Fruit fly (Drosophila melanogaster) whole organism, pupa: Measurements from ENCODE around the gene snf.
A peak's percentile ranks its signal among the peaks of the same experiment; 100 is the strongest.

Experiments
- CG10348 ChIP-seq: fragments of 200-800 bp; sonication (Bioruptor generic); IDR thresholded peaks from 2 replicates; pipeline ENCODE4 v1.3.6; 2022; ENCODE audit warnings: missing biosample characterization, missing genetic modification characterization
- CG12605 ChIP-seq: fragments of 200-800 bp; sonication (Bioruptor generic); IDR thresholded peaks from 2 replicates; pipeline ENCODE4 v1.3.6; 2022; ENCODE audit warnings: missing biosample characterization, missing genetic modification characterization
- CG13204 ChIP-seq: fragments of 200-800 bp; sonication (Bioruptor generic); optimal IDR thresholded peaks from 2 replicates; lab custom pipeline; 2018; ENCODE audit warnings: missing biosample characterization, mild to moderate bottlenecking, missing genetic modification characterization, moderate library complexity
- CG14655 ChIP-seq: fragments of 200-800 bp; sonication (Bioruptor generic); optimal IDR thresholded peaks from 3 replicates; lab custom pipeline; 2017; ENCODE audit warnings: mild to moderate bottlenecking, missing biosample characterization, missing genetic modification reagents, missing genetic modification characterization
- CG15710 ChIP-seq: fragments of 200-800 bp; sonication (Bioruptor generic); optimal IDR thresholded peaks from 2 replicates; lab custom pipeline; 2018; ENCODE audit warnings: missing biosample characterization, mild to moderate bottlenecking, missing genetic modification characterization, moderate library complexity
- CG17806 ChIP-seq: fragments of 200-800 bp; sonication (Bioruptor generic); optimal IDR thresholded peaks from 2 replicates; lab custom pipeline; 2018; ENCODE audit warnings: missing biosample characterization, mild to moderate bottlenecking, missing genetic modification characterization, moderate library complexity
- CG32121 ChIP-seq: fragments of 200-800 bp; sonication (Bioruptor generic); IDR thresholded peaks from 2 replicates; pipeline ENCODE4 v1.3.6; 2022; ENCODE audit warnings: missing biosample characterization, missing genetic modification characterization
- CG34367 ChIP-seq: fragments of 200-800 bp; sonication (Bioruptor generic); optimal IDR thresholded peaks from 2 replicates; lab custom pipeline; 2018; ENCODE audit warnings: missing biosample characterization, mild to moderate bottlenecking, missing genetic modification characterization
- CG4496 ChIP-seq: fragments of 200-800 bp; sonication (Bioruptor generic); IDR thresholded peaks from 3 replicates; pipeline ENCODE4 v1.3.6; 2022; ENCODE audit warnings: missing biosample characterization, missing genetic modification characterization
- CG8159 ChIP-seq: fragments of 200-800 bp; sonication (Bioruptor generic); optimal IDR thresholded peaks from 3 replicates; lab custom pipeline; 2018; ENCODE audit warnings: missing biosample characterization, mild to moderate bottlenecking, missing genetic modification characterization, moderate library complexity
- CG8301 ChIP-seq: fragments of 200-800 bp; sonication (Bioruptor generic); optimal IDR thresholded peaks from 2 replicates; lab custom pipeline; 2018; ENCODE audit warnings: missing biosample characterization, mild to moderate bottlenecking, missing genetic modification characterization
- CG9948 ChIP-seq: fragments of 200-800 bp; sonication (Bioruptor generic); optimal IDR thresholded peaks from 2 replicates; lab custom pipeline; 2018; ENCODE audit warnings: missing biosample characterization, mild to moderate bottlenecking, missing genetic modification characterization, moderate library complexity
- D1 ChIP-seq: fragments of 200-800 bp; sonication (Bioruptor generic); optimal IDR thresholded peaks from 2 replicates; lab custom pipeline; 2018; ENCODE audit warnings: missing biosample characterization, mild to moderate bottlenecking, missing genetic modification characterization, moderate library complexity
- EcR ChIP-seq: fragments of 200-800 bp; sonication (Bioruptor generic); optimal IDR thresholded peaks from 3 replicates; lab custom pipeline; 2019; ENCODE audit warnings: missing biosample characterization, missing genetic modification characterization, mild to moderate bottlenecking, moderate library complexity, missing genetic modification reagents
- Ets98B ChIP-seq: fragments of 200-800 bp; sonication (Bioruptor generic); IDR thresholded peaks from 2 replicates; pipeline ENCODE4 v1.3.6; 2022; ENCODE audit warnings: missing biosample characterization, missing genetic modification characterization
- Pif1A ChIP-seq: fragments of 200-800 bp; sonication (Bioruptor generic); optimal IDR thresholded peaks from 3 replicates; lab custom pipeline; 2016; ENCODE audit warnings: missing biosample characterization, missing genetic modification characterization
- Pif1B ChIP-seq: fragments of 200-800 bp; sonication (Bioruptor generic); optimal IDR thresholded peaks from 3 replicates; lab custom pipeline; 2016; ENCODE audit warnings: missing biosample characterization, missing genetic modification characterization
- Snoo ChIP-seq: fragments of 200-800 bp; sonication (Bioruptor generic); optimal IDR thresholded peaks from 3 replicates; lab custom pipeline; 2017; ENCODE audit warnings: missing biosample characterization, mild to moderate bottlenecking, missing genetic modification characterization, inconsistent platforms
- fd96Ca ChIP-seq: fragments of 200-800 bp; sonication (Bioruptor generic); IDR thresholded peaks from 3 replicates; pipeline ENCODE4 v1.3.6; 2022; ENCODE audit warnings: missing biosample characterization, missing genetic modification characterization
- gl ChIP-seq: fragments of 200-800 bp; sonication (Bioruptor generic); optimal IDR thresholded peaks from 2 replicates; lab custom pipeline; 2018; ENCODE audit warnings: missing biosample characterization, mild to moderate bottlenecking, missing genetic modification characterization
- rn ChIP-seq: fragments of 200-800 bp; sonication (Bioruptor generic); IDR thresholded peaks from 2 replicates; pipeline ENCODE4 v1.3.6; 2022; ENCODE audit warnings: missing biosample characterization, missing genetic modification characterization

The snf gene

DNA sequence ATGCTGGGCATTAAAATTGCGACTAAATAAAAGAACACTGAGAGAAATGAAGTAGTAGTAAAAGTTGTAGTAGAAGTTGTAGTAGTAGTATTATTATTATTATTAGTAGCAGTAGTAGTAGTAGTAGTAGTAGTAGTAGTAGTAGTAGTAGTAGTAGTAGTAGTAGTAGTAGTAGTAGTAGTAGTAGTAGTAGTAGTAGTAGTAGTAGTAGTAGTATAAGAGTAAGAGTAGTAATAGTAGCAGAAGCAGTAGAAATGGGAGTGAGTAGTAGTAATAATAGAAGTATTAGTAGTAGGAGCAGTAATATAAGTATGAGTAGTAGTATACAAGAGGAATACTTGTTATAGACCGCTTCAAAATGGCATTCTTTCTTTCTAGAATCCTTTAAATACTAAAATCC lies 9.1 kb upstream of the snf start:
- peak; percentile 36 for TF ChIP-seq CG8159 (tag; lab: Kevin White, UChicago)
- no peak for TF ChIP-seq CG9948 (tag; lab: Kevin White, UChicago)
- TF ChIP-seq, all 21 proteins: peak for 1

DNA sequence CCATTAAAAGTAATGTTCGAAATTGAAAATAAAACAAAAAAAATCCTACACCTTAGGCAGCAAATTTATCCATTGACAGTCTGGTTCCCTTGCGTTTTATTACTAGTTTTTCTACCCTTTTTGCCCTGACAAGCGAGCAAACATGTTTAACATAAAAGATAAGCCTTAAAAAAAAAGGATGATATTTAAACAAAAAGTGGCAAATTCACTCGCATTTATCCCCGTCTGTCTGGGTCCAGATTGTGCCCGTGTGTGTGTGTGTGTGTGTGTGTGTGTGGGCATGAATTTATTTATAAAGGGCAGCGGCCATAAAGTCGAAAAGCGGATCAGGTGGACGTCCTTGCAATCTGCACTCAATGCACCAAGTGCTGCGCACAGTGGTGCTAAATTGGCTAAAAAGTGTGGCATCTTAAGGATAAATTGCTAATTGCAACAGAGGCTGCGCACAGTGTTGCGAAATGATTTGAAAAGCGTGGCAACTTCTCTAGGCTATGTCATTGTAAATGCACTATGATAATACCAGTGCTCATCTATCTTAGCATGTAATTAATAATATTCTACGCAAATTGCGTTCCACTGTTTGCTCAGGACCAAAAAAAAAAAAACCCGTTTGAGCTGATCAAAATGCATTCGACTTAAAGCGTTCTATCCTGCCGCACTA lies 8.3 kb upstream of the snf start:
- TF ChIP-seq Ets98B (GFP tag; lab: Robert Waterston, UW) (no peak), EcR (peak; percentile 80), fd96Ca (GFP tag; lab: Robert Waterston, UW) (no peak), CG12605 (GFP tag; lab: Robert Waterston, UW) (no peak), Snoo (tag; lab: Kevin White, UChicago) (no peak), D1 (tag; lab: Kevin White, UChicago) (no peak), CG32121 (GFP tag; lab: Robert Waterston, UW) (no peak), gl (peak; percentile 56), CG14655 (GFP tag; lab: Kevin White, UChicago) (no peak), CG17806 (peak; percentile 57), CG10348 (no peak), CG9948 (tag; lab: Kevin White, UChicago) (peak; percentile 65), CG8159 (tag; lab: Kevin White, UChicago) (peak; percentile 76), CG34367 (peak; percentile 67), rn (no peak), CG8301 (tag; lab: Kevin White, UChicago) (peak; percentile 16), CG4496 (GFP tag; lab: Robert Waterston, UW) (peak; percentile 29; the same call in 1 of the 3 replicates), Pif1A (no peak), CG15710 (peak; percentile 74), Pif1B (GFP tag; lab: Kevin White, UChicago) (no peak), CG13204 (peak; percentile 18)

DNA sequence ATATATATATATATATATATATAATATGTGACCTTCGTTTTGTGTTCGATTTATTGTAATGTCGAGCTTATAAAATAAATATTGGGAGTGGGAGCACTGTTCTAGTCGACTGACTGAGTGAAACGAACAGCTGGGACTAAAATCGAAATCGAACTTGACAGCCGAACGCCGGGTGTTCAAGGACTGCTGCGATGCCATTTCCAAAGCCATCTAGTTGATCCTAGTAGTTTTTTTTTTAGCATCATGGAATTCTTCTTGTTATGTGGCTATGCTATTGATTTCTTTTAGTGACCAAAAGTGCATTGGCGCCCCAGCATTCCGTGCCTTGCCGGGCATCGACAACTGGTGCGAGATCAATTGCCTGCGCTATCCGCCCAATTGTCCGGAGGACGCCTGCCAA lies 3.5 kb upstream of the snf start, which contains the start of gene CG3323:
CG3323 (minus strand) TSS at position 101 of the 400 bp plus-strand sequence.
- TF ChIP-seq CG34367 (no peak), Pif1A (no peak), CG32121 (GFP tag; lab: Robert Waterston, UW) (no peak), rn (no peak), CG9948 (tag; lab: Kevin White, UChicago) (no peak), CG14655 (GFP tag; lab: Kevin White, UChicago) (no peak), CG13204 (no peak), CG8301 (tag; lab: Kevin White, UChicago) (no peak), fd96Ca (GFP tag; lab: Robert Waterston, UW) (no peak), CG12605 (GFP tag; lab: Robert Waterston, UW) (no peak), Pif1B (GFP tag; lab: Kevin White, UChicago) (no peak), D1 (tag; lab: Kevin White, UChicago) (no peak), CG17806 (no peak), CG8159 (tag; lab: Kevin White, UChicago) (no peak), Snoo (tag; lab: Kevin White, UChicago) (no peak), CG10348 (no peak), CG15710 (no peak)

DNA sequence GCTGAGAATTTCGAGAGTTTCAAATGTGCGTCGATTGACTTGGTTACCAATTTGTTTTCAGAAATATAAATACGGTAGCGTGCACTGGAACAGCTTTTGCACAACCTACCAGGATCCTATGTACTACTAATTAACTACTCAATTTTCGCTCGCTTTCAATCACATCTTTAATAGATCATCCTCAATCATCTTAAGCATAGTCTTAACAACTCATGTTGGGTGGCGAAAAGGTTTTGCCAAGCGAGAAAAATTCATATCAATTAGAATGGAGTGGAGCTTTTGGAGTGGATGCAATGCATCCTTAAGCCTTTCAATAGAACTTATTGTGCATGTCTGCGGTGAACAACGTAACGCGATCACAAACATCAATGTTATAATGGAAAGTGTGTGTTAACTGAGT lies 1.7 kb upstream of the snf start, which contains the start of gene CG17764:
CG17764 (minus strand) TSS at position 101 of the 400 bp plus-strand sequence.
- TF ChIP-seq Snoo (tag; lab: Kevin White, UChicago) (no peak), EcR (no peak), Pif1A (no peak), CG8301 (tag; lab: Kevin White, UChicago) (no peak), CG15710 (no peak), CG13204 (no peak), CG8159 (tag; lab: Kevin White, UChicago) (no peak), Pif1B (GFP tag; lab: Kevin White, UChicago) (no peak), CG4496 (GFP tag; lab: Robert Waterston, UW) (no peak), fd96Ca (GFP tag; lab: Robert Waterston, UW) (no peak), CG12605 (GFP tag; lab: Robert Waterston, UW) (no peak), D1 (tag; lab: Kevin White, UChicago) (no peak), gl (no peak), Ets98B (GFP tag; lab: Robert Waterston, UW) (no peak), rn (no peak), CG32121 (GFP tag; lab: Robert Waterston, UW) (no peak), CG9948 (tag; lab: Kevin White, UChicago) (no peak)

DNA sequence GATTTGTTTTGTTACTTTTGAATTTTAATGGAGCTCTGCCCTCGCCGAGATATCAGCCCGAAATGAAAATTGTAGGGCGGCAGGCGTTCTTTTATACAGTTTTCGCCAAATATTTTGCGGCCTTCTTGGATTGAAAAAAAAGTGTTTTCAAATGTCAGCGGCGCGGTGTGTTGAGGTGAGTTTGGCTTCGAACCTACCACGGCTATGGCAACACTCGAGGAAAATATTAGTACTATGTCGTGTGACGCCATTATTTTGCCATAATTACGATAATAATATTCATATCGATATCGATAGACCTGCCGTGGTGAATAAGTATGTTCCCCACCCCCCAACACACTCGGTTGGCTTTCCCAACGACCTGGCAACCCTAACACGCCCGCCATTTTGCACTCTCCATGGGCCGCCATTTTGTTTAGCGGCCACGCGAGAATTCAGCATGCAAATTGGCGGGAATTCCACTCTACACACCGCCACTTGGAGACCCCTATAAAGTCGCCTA lies 2.8 kb downstream of the snf start, which contains the start of the genes TrxT and dhd:
TrxT (minus strand) TSS at position 51 of the 502 bp plus-strand sequence.
dhd (plus strand) TSS at position 334 of the 502 bp plus-strand sequence.
- TF ChIP-seq Snoo (tag; lab: Kevin White, UChicago) (no peak), CG13204 (no peak), CG34367 (peak; percentile 40), CG15710 (peak; percentile 21), fd96Ca (GFP tag; lab: Robert Waterston, UW) (peak; percentile 69), CG12605 (GFP tag; lab: Robert Waterston, UW) (no peak), gl (peak; percentile 34), CG4496 (GFP tag; lab: Robert Waterston, UW) (peak; percentile 88), Ets98B (GFP tag; lab: Robert Waterston, UW) (peak; percentile 63), CG32121 (GFP tag; lab: Robert Waterston, UW) (peak; percentile 49; the same call in 1 of the 2 replicates), CG8159 (tag; lab: Kevin White, UChicago) (peak; percentile 46)

DNA sequence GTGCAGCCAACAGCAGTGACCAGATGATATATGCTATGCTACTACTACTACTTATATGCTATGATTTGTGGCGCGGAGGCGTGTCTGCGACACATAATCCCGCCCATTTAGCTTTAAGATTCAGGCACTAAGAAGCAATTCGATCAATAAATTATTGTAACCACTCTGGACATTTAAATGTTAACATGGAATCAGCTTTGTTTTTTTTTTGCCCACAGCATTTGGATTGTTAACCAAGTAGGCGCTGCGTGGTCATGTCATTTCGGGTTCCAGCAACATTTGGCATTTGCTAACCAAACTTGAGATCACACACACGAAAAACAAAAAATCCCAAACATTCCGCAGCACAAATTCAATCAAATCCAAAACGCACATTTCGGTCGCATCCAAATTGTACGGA lies 3.9 kb downstream of the snf start, which contains the start of gene CG4198:
CG4198 (plus strand) TSS at position 301 of the 400 bp plus-strand sequence.
- TF ChIP-seq Pif1A (no peak), CG15710 (no peak), CG9948 (tag; lab: Kevin White, UChicago) (no peak), D1 (tag; lab: Kevin White, UChicago) (no peak)
